Fruit fly (Drosophila melanogaster) whole organism, pupa: ENCODE measurements around the gene CG34417.

Experiments used
- CG10348 ChIP-seq: fragments of 200-800 bp; sonication (Bioruptor generic); IDR thresholded peaks from 2 replicates; pipeline ENCODE4 v1.3.6; 2022; ENCODE audit warnings: missing biosample characterization, missing genetic modification characterization
- CG12605 ChIP-seq: fragments of 200-800 bp; sonication (Bioruptor generic); IDR thresholded peaks from 2 replicates; pipeline ENCODE4 v1.3.6; 2022; ENCODE audit warnings: missing biosample characterization, missing genetic modification characterization
- CG13204 ChIP-seq: fragments of 200-800 bp; sonication (Bioruptor generic); optimal IDR thresholded peaks from 2 replicates; lab custom pipeline; 2018; ENCODE audit warnings: missing biosample characterization, mild to moderate bottlenecking, missing genetic modification characterization, moderate library complexity
- CG14655 ChIP-seq: fragments of 200-800 bp; sonication (Bioruptor generic); optimal IDR thresholded peaks from 3 replicates; lab custom pipeline; 2017; ENCODE audit warnings: mild to moderate bottlenecking, missing biosample characterization, missing genetic modification reagents, missing genetic modification characterization
- CG15710 ChIP-seq: fragments of 200-800 bp; sonication (Bioruptor generic); optimal IDR thresholded peaks from 2 replicates; lab custom pipeline; 2018; ENCODE audit warnings: missing biosample characterization, mild to moderate bottlenecking, missing genetic modification characterization, moderate library complexity
- CG17806 ChIP-seq: fragments of 200-800 bp; sonication (Bioruptor generic); optimal IDR thresholded peaks from 2 replicates; lab custom pipeline; 2018; ENCODE audit warnings: missing biosample characterization, mild to moderate bottlenecking, missing genetic modification characterization, moderate library complexity
- CG32121 ChIP-seq: fragments of 200-800 bp; sonication (Bioruptor generic); IDR thresholded peaks from 2 replicates; pipeline ENCODE4 v1.3.6; 2022; ENCODE audit warnings: missing biosample characterization, missing genetic modification characterization
- CG34367 ChIP-seq: fragments of 200-800 bp; sonication (Bioruptor generic); optimal IDR thresholded peaks from 2 replicates; lab custom pipeline; 2018; ENCODE audit warnings: missing biosample characterization, mild to moderate bottlenecking, missing genetic modification characterization
- CG4496 ChIP-seq: fragments of 200-800 bp; sonication (Bioruptor generic); IDR thresholded peaks from 3 replicates; pipeline ENCODE4 v1.3.6; 2022; ENCODE audit warnings: missing biosample characterization, missing genetic modification characterization
- CG8159 ChIP-seq: fragments of 200-800 bp; sonication (Bioruptor generic); optimal IDR thresholded peaks from 3 replicates; lab custom pipeline; 2018; ENCODE audit warnings: missing biosample characterization, mild to moderate bottlenecking, missing genetic modification characterization, moderate library complexity
- CG8301 ChIP-seq: fragments of 200-800 bp; sonication (Bioruptor generic); optimal IDR thresholded peaks from 2 replicates; lab custom pipeline; 2018; ENCODE audit warnings: missing biosample characterization, mild to moderate bottlenecking, missing genetic modification characterization
- CG9948 ChIP-seq: fragments of 200-800 bp; sonication (Bioruptor generic); optimal IDR thresholded peaks from 2 replicates; lab custom pipeline; 2018; ENCODE audit warnings: missing biosample characterization, mild to moderate bottlenecking, missing genetic modification characterization, moderate library complexity
- D1 ChIP-seq: fragments of 200-800 bp; sonication (Bioruptor generic); optimal IDR thresholded peaks from 2 replicates; lab custom pipeline; 2018; ENCODE audit warnings: missing biosample characterization, mild to moderate bottlenecking, missing genetic modification characterization, moderate library complexity
- EcR ChIP-seq: fragments of 200-800 bp; sonication (Bioruptor generic); optimal IDR thresholded peaks from 3 replicates; lab custom pipeline; 2019; ENCODE audit warnings: missing biosample characterization, missing genetic modification characterization, mild to moderate bottlenecking, moderate library complexity, missing genetic modification reagents
- Ets98B ChIP-seq: fragments of 200-800 bp; sonication (Bioruptor generic); IDR thresholded peaks from 2 replicates; pipeline ENCODE4 v1.3.6; 2022; ENCODE audit warnings: missing biosample characterization, missing genetic modification characterization
- Pif1A ChIP-seq: fragments of 200-800 bp; sonication (Bioruptor generic); optimal IDR thresholded peaks from 3 replicates; lab custom pipeline; 2016; ENCODE audit warnings: missing biosample characterization, missing genetic modification characterization
- Pif1B ChIP-seq: fragments of 200-800 bp; sonication (Bioruptor generic); optimal IDR thresholded peaks from 3 replicates; lab custom pipeline; 2016; ENCODE audit warnings: missing biosample characterization, missing genetic modification characterization
- Snoo ChIP-seq: fragments of 200-800 bp; sonication (Bioruptor generic); optimal IDR thresholded peaks from 3 replicates; lab custom pipeline; 2017; ENCODE audit warnings: missing biosample characterization, mild to moderate bottlenecking, missing genetic modification characterization, inconsistent platforms
- fd96Ca ChIP-seq: fragments of 200-800 bp; sonication (Bioruptor generic); IDR thresholded peaks from 3 replicates; pipeline ENCODE4 v1.3.6; 2022; ENCODE audit warnings: missing biosample characterization, missing genetic modification characterization
- gl ChIP-seq: fragments of 200-800 bp; sonication (Bioruptor generic); optimal IDR thresholded peaks from 2 replicates; lab custom pipeline; 2018; ENCODE audit warnings: missing biosample characterization, mild to moderate bottlenecking, missing genetic modification characterization
- rn ChIP-seq: fragments of 200-800 bp; sonication (Bioruptor generic); IDR thresholded peaks from 2 replicates; pipeline ENCODE4 v1.3.6; 2022; ENCODE audit warnings: missing biosample characterization, missing genetic modification characterization

Gene CG34417

dm6 chrX:6631885-6632284 is 91.3 kb downstream of the CG34417 start:
- TF ChIP-seq CG12605 (GFP tag; lab: Robert Waterston, UW) (peak; percentile 88), Pif1B (GFP tag; lab: Kevin White, UChicago) (peak; percentile 55), CG34367 (tag; lab: Kevin White, UChicago) (peak; percentile 24), Pif1A (GFP tag; lab: Kevin White, UChicago) (peak; percentile 78), EcR (GFP tag; lab: Kevin White, UChicago) (no peak), CG13204 (peak; percentile 46), CG4496 (peak; percentile 79), D1 (tag; lab: Kevin White, UChicago) (no peak), CG15710 (tag; lab: Kevin White, UChicago) (peak; percentile 26), CG32121 (GFP tag; lab: Robert Waterston, UW) (peak; percentile 48; the same call in 1 of the 2 replicates), rn (GFP tag; lab: Robert Waterston, UW) (no peak; the same call in 1 of the 2 replicates), Ets98B (GFP tag; lab: Robert Waterston, UW) (peak; percentile 57), CG8159 (tag; lab: Kevin White, UChicago) (peak; percentile 32), CG9948 (tag; lab: Kevin White, UChicago) (peak; percentile 14), gl (tag; lab: Kevin White, UChicago) (peak; percentile 73), Snoo (tag; lab: Kevin White, UChicago) (no peak), CG10348 (no peak), fd96Ca (peak; percentile 78), CG14655 (peak; percentile 67), CG8301 (peak; percentile 33), CG17806 (tag; lab: Kevin White, UChicago) (peak; percentile 16)

dm6 chrX:6633659-6634058 is 93.1 kb downstream of the CG34417 start, which contains the start of gene CG14443:
Gene CG14443, plus strand, starts transcription at chrX:6633959.
- TF ChIP-seq CG4496 (no peak), CG34367 (tag; lab: Kevin White, UChicago) (no peak), Pif1A (GFP tag; lab: Kevin White, UChicago) (no peak), CG17806 (tag; lab: Kevin White, UChicago) (no peak), rn (GFP tag; lab: Robert Waterston, UW) (no peak), Ets98B (GFP tag; lab: Robert Waterston, UW) (no peak), CG10348 (no peak)

- no peak for TF ChIP-seq CG8159 (tag; lab: Kevin White, UChicago)
- TF ChIP-seq Pif1B (GFP tag; lab: Kevin White, UChicago), result no peak
- no peak for TF ChIP-seq CG14655
- TF ChIP-seq CG8301, result no peak
- TF ChIP-seq CG34367 (tag; lab: Kevin White, UChicago), result no peak
- TF ChIP-seq CG15710 (tag; lab: Kevin White, UChicago), result no peak
- TF ChIP-seq CG4496, result no peak
- TF ChIP-seq CG13204, result no peak
- TF ChIP-seq CG17806 (tag; lab: Kevin White, UChicago), result no peak
- no peak for TF ChIP-seq CG9948 (tag; lab: Kevin White, UChicago)
- TF ChIP-seq Pif1A (GFP tag; lab: Kevin White, UChicago), result no peak
- no peak for TF ChIP-seq rn (GFP tag; lab: Robert Waterston, UW)
- TF ChIP-seq D1 (tag; lab: Kevin White, UChicago), result no peak
- TF ChIP-seq gl (tag; lab: Kevin White, UChicago), result no peak
- TF ChIP-seq CG32121 (GFP tag; lab: Robert Waterston, UW), result no peak
- TF ChIP-seq CG12605 (GFP tag; lab: Robert Waterston, UW), result no peak
Measured at dm6 chrX:6638123-6638522, 97.6 kb downstream of the CG34417 start.
